Worm (Caenorhabditis elegans): Measurements from ENCODE around the gene sre-28.

sre-28 gene

DNA sequence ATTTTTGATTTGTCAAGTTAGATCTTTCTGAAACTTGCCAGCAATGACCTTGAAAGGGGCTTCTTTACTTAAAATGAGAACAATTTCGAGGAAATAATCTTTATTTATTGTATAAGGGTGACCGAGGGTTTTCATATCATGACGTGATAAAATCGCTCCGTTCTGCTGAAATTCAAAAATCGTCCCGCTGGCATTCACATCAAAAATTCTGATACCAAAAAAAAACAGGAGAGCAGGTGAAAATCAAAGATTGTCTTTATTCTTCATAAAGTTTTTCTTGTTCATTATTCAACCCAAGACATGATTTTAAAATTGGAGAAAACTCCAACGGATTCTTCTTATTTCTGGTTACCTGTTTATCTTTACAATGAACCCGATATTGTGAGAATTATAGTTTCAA lies at the start of gene sre-28:
TSS of gene sre-28 (plus strand) at position 301 of the 400 bp plus-strand sequence.
- TF ChIP-seq mdl-1 (tag; optimal IDR thresholded peaks at IDR 0.05) (no peak), pqm-1 (tag; optimal IDR thresholded peaks at IDR 0.05) (no peak), ceh-9 (tag; optimal IDR thresholded peaks at IDR 0.05) (no peak), nhr-43 (tag; optimal IDR thresholded peaks at IDR 0.05; ENCODE audit: poor library complexity, severe bottlenecking) (no peak), unc-62 (GFP tag; optimal IDR thresholded peaks at IDR 0.05) (no peak), ZK546.5 (tag; optimal IDR thresholded peaks at IDR 0.05) (no peak)

DNA sequence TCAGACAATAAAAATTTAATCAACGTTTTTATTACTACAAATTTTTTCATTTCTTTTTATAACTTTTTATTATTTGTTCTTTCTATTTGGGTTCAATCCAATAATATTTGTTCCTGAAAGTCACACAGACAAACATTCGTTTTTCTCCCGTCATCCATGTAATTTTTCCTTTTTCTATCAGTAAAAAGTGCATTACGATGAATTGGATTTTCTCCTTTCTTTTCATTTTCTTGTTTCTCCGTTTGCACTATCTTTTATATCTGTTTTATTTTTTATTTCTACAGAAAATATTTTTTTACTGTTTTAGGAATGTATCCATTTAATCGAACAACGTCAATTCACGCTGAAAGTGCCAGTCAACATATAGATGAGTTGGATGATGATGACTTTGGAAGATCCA lies 44.9 kb upstream of the sre-28 start, which contains the start of gene egl-47:
TSS of gene egl-47 (plus strand) at position 301 of the 400 bp plus-strand sequence.
- TF ChIP-seq fkh-2 (tag; optimal IDR thresholded peaks at IDR 0.05) (no peak), nhr-25 (tag; optimal IDR thresholded peaks at IDR 0.05) (no peak), aly-2 (tag; optimal IDR thresholded peaks at IDR 0.05) (no peak), unc-39 (tag; optimal IDR thresholded peaks at IDR 0.05) (no peak), elt-1 (tag; optimal IDR thresholded peaks at IDR 0.05) (no peak), jun-1 (tag; optimal IDR thresholded peaks at IDR 0.05) (no peak), ceh-28 (tag; optimal IDR thresholded peaks at IDR 0.05) (no peak), nhr-76 (tag; optimal IDR thresholded peaks at IDR 0.05) (no peak), nhr-23 (tag; optimal IDR thresholded peaks at IDR 0.05) (no peak), ceh-82 (tag; optimal IDR thresholded peaks at IDR 0.05) (no peak), fkh-10 (GFP tag; optimal IDR thresholded peaks at IDR 0.05) (no peak), lin-15B (tag; optimal IDR thresholded peaks at IDR 0.05) (no peak), zag-1 (tag; optimal IDR thresholded peaks at IDR 0.05) (no peak), daf-12 (tag; optimal IDR thresholded peaks at IDR 0.05) (no peak), ceh-9 (tag; optimal IDR thresholded peaks at IDR 0.05) (no peak), ama-1 (optimal IDR thresholded peaks at IDR 0.05) (no peak), R02D3.7 (tag; optimal IDR thresholded peaks at IDR 0.05) (no peak), unc-62 (GFP tag; optimal IDR thresholded peaks at IDR 0.05) (no peak), fos-1 (tag; optimal IDR thresholded peaks at IDR 0.05) (no peak)

DNA sequence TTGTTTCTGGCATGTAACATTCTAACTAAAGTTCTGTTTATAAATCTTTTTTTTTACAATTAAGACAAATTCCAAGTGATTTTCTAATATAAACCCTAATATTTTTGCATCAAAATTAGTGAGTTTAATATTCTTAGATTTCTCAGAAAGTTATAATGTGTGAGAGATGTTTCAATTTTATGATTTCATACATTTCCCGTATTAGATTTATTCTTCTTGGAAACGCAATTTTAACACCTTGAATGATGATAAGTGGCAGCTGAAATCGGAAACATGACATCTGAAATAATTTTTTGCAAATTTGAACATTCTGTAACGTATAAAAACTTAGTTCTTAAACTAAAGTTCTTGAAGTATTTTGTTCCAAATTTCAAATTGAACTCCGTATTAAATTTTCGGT lies 43.1 kb upstream of the sre-28 start:
- TF ChIP-seq ZK546.5 (tag; optimal IDR thresholded peaks at IDR 0.05) (no peak), tbx-2 (tag; optimal IDR thresholded peaks at IDR 0.05) (no peak), unc-39 (tag; optimal IDR thresholded peaks at IDR 0.05) (no peak), ceh-82 (tag; optimal IDR thresholded peaks at IDR 0.05) (no peak), R02D3.7 (tag; optimal IDR thresholded peaks at IDR 0.05) (no peak), nhr-11 (tag; optimal IDR thresholded peaks at IDR 0.05) (no peak), mdl-1 (tag; optimal IDR thresholded peaks at IDR 0.05) (no peak), elt-1 (tag; optimal IDR thresholded peaks at IDR 0.05) (no peak), ceh-16 (tag; optimal IDR thresholded peaks at IDR 0.05) (no peak), jun-1 (tag; optimal IDR thresholded peaks at IDR 0.05) (no peak), fkh-2 (tag; optimal IDR thresholded peaks at IDR 0.05) (no peak), ceh-28 (tag; optimal IDR thresholded peaks at IDR 0.05) (no peak), ztf-4 (tag; optimal IDR thresholded peaks at IDR 0.05) (no peak), sea-2 (GFP tag; optimal IDR thresholded peaks at IDR 0.05) (no peak), nhr-237 (tag; optimal IDR thresholded peaks at IDR 0.05) (no peak), nhr-28 (tag; optimal IDR thresholded peaks at IDR 0.05) (no peak)

DNA sequence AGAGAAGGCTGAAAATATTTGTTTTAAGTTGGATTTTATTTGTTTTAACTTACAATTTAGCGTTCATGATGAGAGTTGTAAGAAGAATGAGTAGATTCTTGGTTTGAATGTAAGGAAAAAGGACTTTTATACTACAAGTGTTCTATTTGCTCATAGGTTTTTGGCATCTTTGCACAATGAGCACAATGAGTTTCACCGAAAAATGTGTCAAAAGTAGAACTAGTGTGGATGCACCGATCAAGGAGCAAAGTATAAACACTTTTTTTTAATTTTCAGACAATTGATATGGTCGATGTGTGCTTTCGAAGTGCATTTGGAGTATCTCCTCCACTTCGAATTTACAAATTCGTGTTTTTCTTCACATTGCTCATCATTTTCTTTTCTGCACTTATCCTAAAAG lies 38.1 kb upstream of the sre-28 start, which contains the start of gene fipr-11:
TSS of gene fipr-11 (minus strand) at position 101 of the 400 bp plus-strand sequence.
- no peak for TF ChIP-seq nhr-76 (tag; optimal IDR thresholded peaks at IDR 0.05)
- TF ChIP-seq egl-27 (tag; optimal IDR thresholded peaks at IDR 0.05): no peak
- no peak for TF ChIP-seq fkh-2 (tag; optimal IDR thresholded peaks at IDR 0.05)
- TF ChIP-seq ZK546.5 (tag; optimal IDR thresholded peaks at IDR 0.05): no peak

DNA sequence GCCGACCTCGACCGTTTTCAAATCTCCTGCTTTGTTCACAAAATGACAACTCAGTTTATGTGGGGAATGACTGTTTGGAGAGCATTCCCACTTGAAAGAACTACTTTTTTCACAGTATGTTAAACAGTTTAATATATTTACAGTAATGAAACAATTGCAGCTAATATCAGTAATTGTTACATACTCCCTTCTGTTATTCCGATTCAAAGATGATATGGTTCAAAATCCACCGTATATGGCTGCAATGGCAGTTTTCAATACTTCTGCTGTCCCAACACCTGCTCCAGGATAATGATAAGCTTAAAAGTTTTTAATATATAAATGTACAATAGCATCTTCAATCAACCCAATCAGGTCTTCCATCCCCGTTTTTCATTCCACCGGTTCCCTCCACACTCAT lies 37.0 kb upstream of the sre-28 start:
- TF ChIP-seq nhr-12 (tag; optimal IDR thresholded peaks at IDR 0.05): no peak
- TF ChIP-seq egl-27 (tag; optimal IDR thresholded peaks at IDR 0.05): no peak
- no peak for TF ChIP-seq zag-1 (tag; optimal IDR thresholded peaks at IDR 0.05)
- TF ChIP-seq ceh-9 (tag; optimal IDR thresholded peaks at IDR 0.05): no peak
- no peak for TF ChIP-seq fkh-10 (GFP tag; optimal IDR thresholded peaks at IDR 0.05)
- TF ChIP-seq mml-1 (tag; optimal IDR thresholded peaks at IDR 0.05): no peak
- TF ChIP-seq hmg-11 (tag; optimal IDR thresholded peaks at IDR 0.05): no peak
- TF ChIP-seq nhr-43 (tag; optimal IDR thresholded peaks at IDR 0.05; ENCODE audit: poor library complexity, severe bottlenecking): no peak
- no peak for TF ChIP-seq nhr-67 (tag; optimal IDR thresholded peaks at IDR 0.05)
- TF ChIP-seq nhr-28 (tag; optimal IDR thresholded peaks at IDR 0.05): no peak
- no peak for TF ChIP-seq elt-2 (tag; optimal IDR thresholded peaks at IDR 0.05)
- TF ChIP-seq nhr-77 (tag; optimal IDR thresholded peaks at IDR 0.05): no peak
- TF ChIP-seq fos-1 (tag; optimal IDR thresholded peaks at IDR 0.05): no peak
- TF ChIP-seq ceh-82 (tag; optimal IDR thresholded peaks at IDR 0.05): no peak
- no peak for TF ChIP-seq elt-1 (tag; optimal IDR thresholded peaks at IDR 0.05)
- TF ChIP-seq jun-1 (tag; optimal IDR thresholded peaks at IDR 0.05): no peak
- no peak for TF ChIP-seq nfya-1 (tag; optimal IDR thresholded peaks at IDR 0.05; ENCODE audit: insufficient read depth)
- no peak for TF ChIP-seq lin-39 (tag; optimal IDR thresholded peaks at IDR 0.05)
- TF ChIP-seq pqm-1 (tag; optimal IDR thresholded peaks at IDR 0.05): no peak
